Worm (Caenorhabditis elegans): ENCODE data around the gene arl-8.

The arl-8 gene

DNA sequence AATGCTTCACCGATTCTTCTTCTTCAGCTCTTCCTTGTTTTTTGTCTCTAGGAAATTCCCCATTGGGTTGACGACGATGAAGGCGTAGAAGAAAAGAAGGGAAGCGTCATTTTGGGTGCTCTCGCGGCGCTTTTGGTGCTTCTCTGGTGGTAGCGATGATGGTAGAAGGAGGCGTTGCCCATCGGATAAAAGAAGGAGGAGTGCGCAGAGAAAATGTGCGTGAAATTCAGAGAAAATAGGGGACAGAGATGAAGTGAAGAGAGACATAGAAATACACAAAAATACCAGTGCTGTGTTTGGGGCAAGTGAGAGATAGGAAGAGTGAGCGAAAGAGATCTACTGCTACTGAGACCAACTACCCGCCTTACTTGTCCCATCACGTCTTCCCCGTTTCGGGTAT lies 9.0 kb downstream of the arl-8 start, which contains the start of gene oig-5:
TSS of gene oig-5 (plus strand) at position 301 of the 400 bp plus-strand sequence.
- TF ChIP-seq ceh-19 (GFP tag; optimal IDR thresholded peaks at IDR 0.05) (no peak), tbx-7 (tag; optimal IDR thresholded peaks at IDR 0.05) (no peak), pha-4 (tag; optimal IDR thresholded peaks at IDR 0.05) (no peak), ceh-22 (tag; optimal IDR thresholded peaks at IDR 0.05) (no peak), ceh-31 (tag; optimal IDR thresholded peaks at IDR 0.05) (peak; percentile 9), pqm-1 (tag; optimal IDR thresholded peaks at IDR 0.05) (no peak), pat-9 (tag; optimal IDR thresholded peaks at IDR 0.05) (no peak), mec-3 (tag; optimal IDR thresholded peaks at IDR 0.05; ENCODE audit: borderline replicate concordance) (no peak)

DNA sequence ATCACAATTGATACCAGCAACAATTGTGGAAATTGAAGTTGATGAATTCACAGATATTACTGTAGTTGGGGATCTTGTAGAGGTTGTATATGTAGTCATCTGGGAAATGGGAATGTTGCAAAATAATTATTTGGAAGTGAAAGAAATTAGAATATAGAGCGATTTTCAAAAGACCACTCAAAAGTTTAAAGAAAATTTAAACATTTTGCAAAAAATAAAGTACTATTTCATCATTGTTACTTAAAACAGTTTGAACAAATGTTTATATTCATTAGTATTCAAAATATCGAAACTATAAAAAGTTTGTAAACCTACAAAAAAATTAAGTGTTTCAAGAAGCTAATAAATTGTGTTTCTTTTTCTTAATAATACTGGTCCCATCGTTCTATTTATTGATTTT lies 18.3 kb downstream of the arl-8 start, which contains the start of gene Y57G11C.46:
TSS of gene Y57G11C.46 (minus strand) at position 101 of the 400 bp plus-strand sequence.
- TF ChIP-seq ceh-9 (tag; optimal IDR thresholded peaks at IDR 0.05), result no peak
- TF ChIP-seq ref-2 (tag; optimal IDR thresholded peaks at IDR 0.05), result no peak
- no peak for TF ChIP-seq ceh-2 (tag; optimal IDR thresholded peaks at IDR 0.05)
- TF ChIP-seq Y22D7AL.16 (tag; optimal IDR thresholded peaks at IDR 0.05), result no peak
- TF ChIP-seq che-1 (tag; optimal IDR thresholded peaks at IDR 0.05), result no peak
- TF ChIP-seq F13H6.1 (tag; optimal IDR thresholded peaks at IDR 0.05), result no peak
- TF ChIP-seq ahr-1 (tag; optimal IDR thresholded peaks at IDR 0.05), result no peak
- TF ChIP-seq ceh-14 (tag; optimal IDR thresholded peaks at IDR 0.05), result no peak
- TF ChIP-seq pha-2 (tag; optimal IDR thresholded peaks at IDR 0.05), result no peak
- no peak for TF ChIP-seq K09A11.1 (tag; optimal IDR thresholded peaks at IDR 0.05; ENCODE audit: insufficient read depth)

DNA sequence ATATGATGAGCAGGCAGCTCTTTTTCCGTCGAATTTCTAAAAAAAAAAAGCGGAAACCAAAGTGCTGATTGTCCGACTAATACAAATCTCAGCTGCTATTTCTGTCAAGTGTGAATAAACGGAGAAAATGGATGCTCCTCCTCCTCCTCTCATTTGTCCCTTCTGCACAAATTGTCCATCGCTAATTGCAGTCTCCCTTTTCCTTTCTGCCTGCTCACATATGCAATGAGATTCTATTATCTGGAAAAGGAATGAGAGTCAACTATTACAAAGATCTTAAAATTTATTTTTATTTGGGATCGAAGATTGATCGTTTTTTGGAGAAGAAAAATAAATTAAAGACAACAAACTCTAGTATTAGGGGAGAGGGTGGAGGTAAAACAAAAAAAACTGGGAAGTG lies 24.3 kb downstream of the arl-8 start:
- TF ChIP-seq T23F11.4 (GFP tag; optimal IDR thresholded peaks at IDR 0.05) (no peak), ama-1 (optimal IDR thresholded peaks at IDR 0.05) (peak; percentile 80)

DNA sequence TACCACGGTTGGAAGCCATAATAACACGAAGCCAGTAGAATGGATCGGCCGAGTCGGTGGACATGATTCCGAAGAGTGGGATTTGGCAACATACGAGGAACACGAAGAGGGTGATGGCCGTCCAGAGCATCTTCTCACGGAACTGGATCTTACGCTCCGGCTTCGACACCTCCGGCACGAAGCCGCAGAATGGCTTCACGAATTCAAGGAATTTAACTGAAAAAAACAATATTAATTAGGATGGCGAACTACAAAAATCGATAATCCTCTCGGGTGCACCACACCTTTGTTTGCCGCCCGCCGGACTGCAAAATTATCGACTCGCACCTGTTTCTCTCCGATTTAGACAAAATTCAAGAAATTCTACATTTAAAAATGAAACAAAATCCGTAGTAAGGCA lies 26.3 kb downstream of the arl-8 start:
- no peak for TF ChIP-seq ceh-22 (tag; optimal IDR thresholded peaks at IDR 0.05)
- TF ChIP-seq pax-1 (tag; optimal IDR thresholded peaks at IDR 0.05), result no peak
- no peak for TF ChIP-seq ceh-2 (tag; optimal IDR thresholded peaks at IDR 0.05)
- TF ChIP-seq hlh-30 (tag; optimal IDR thresholded peaks at IDR 0.05; ENCODE audit: insufficient read depth), result no peak
- TF ChIP-seq F13H6.1 (tag; optimal IDR thresholded peaks at IDR 0.05), result no peak
- TF ChIP-seq ceh-48 (tag; optimal IDR thresholded peaks at IDR 0.05), result no peak
- no peak for TF ChIP-seq ceh-19 (GFP tag; optimal IDR thresholded peaks at IDR 0.05)
- TF ChIP-seq ttx-3 (tag; optimal IDR thresholded peaks at IDR 0.05), result no peak
- TF ChIP-seq hlh-13 (GFP tag; optimal IDR thresholded peaks at IDR 0.05), result no peak
- no peak for TF ChIP-seq hlh-6 (tag; optimal IDR thresholded peaks at IDR 0.05)

DNA sequence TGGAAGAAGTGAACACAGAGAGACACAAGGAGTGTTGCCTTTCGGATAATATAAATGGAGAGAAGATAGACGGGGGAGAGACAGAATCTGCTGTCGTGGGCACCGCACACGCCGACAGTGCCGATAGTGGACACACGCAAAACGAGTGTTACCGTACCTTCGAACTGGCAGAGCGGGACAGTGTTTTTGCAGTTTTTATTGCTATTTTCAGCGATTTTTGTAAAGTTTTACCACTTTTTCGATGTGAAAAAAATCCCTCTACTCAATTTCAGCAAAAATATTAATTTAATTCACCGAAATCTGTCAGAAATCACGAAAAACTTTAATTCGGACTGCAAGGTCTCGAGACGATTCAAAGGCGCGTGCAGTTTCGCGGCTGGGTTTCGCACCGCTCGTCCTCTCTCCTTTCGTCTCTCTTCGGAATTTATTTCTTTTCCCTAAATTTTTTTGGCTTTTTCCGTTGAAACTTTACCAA lies 27.0 kb downstream of the arl-8 start, which contains the start of gene sec-61.A:
TSS of gene sec-61.A (minus strand) at position 387 of the 475 bp plus-strand sequence.
- TF ChIP-seq nhr-11 (tag; optimal IDR thresholded peaks at IDR 0.05), result no peak
- no peak for TF ChIP-seq zip-5 (tag; optimal IDR thresholded peaks at IDR 0.05)
- no peak for TF ChIP-seq hlh-13 (GFP tag; optimal IDR thresholded peaks at IDR 0.05)
- TF ChIP-seq pha-4 (tag; optimal IDR thresholded peaks at IDR 0.05), result no peak
- TF ChIP-seq unc-86 (tag; optimal IDR thresholded peaks at IDR 0.05), result no peak
- TF ChIP-seq ceh-2 (tag; optimal IDR thresholded peaks at IDR 0.05), result no peak
- no peak for TF ChIP-seq ceh-19 (GFP tag; optimal IDR thresholded peaks at IDR 0.05)
- TF ChIP-seq hlh-6 (tag; optimal IDR thresholded peaks at IDR 0.05), result no peak
- peak; percentile 20 for TF ChIP-seq madf-2 (tag; optimal IDR thresholded peaks at IDR 0.05)
- TF ChIP-seq tbx-7 (tag; optimal IDR thresholded peaks at IDR 0.05), result peak; percentile 29
- TF ChIP-seq ceh-30 (tag; optimal IDR thresholded peaks at IDR 0.05), result no peak
- no peak for TF ChIP-seq eyg-1 (tag; optimal IDR thresholded peaks at IDR 0.05)
- TF ChIP-seq sox-4 (tag; optimal IDR thresholded peaks at IDR 0.05), result no peak
- TF ChIP-seq C38D4.7 (GFP tag; optimal IDR thresholded peaks at IDR 0.05), result no peak
- no peak for TF ChIP-seq F13H6.1 (tag; optimal IDR thresholded peaks at IDR 0.05)
- no peak for TF ChIP-seq hlh-15 (tag; optimal IDR thresholded peaks at IDR 0.05)
- no peak for TF ChIP-seq ceh-45 (GFP tag; IDR thresholded peaks at IDR 0.05)
- no peak for TF ChIP-seq elt-4 (tag; optimal IDR thresholded peaks at IDR 0.05)
- TF ChIP-seq nfya-1 (tag; optimal IDR thresholded peaks at IDR 0.05), result peak; percentile 83
- TF ChIP-seq unc-42 (tag; optimal IDR thresholded peaks at IDR 0.05), result peak; percentile 72
- no peak for TF ChIP-seq sdc-2 (tag; optimal IDR thresholded peaks at IDR 0.05)
- no peak for TF ChIP-seq syd-9 (tag; optimal IDR thresholded peaks at IDR 0.05)
- no peak for TF ChIP-seq ceh-22 (tag; optimal IDR thresholded peaks at IDR 0.05)
- no peak for TF ChIP-seq ahr-1 (tag; optimal IDR thresholded peaks at IDR 0.05)
- TF ChIP-seq ceh-18 (tag; optimal IDR thresholded peaks at IDR 0.05), result peak; percentile 55
- TF ChIP-seq hlh-8 (tag; optimal IDR thresholded peaks at IDR 0.05), result peak; percentile 5
- TF ChIP-seq ref-2 (tag; optimal IDR thresholded peaks at IDR 0.05), result peak; percentile 87
- peak; percentile 56 for TF ChIP-seq K09A11.1 (tag; optimal IDR thresholded peaks at IDR 0.05; ENCODE audit: insufficient read depth)
- TF ChIP-seq pros-1 (tag; optimal IDR thresholded peaks at IDR 0.05), result no peak

All from whole organism, late embryonic.